Fruit fly (Drosophila melanogaster): ENCODE data around the gene Aladin.

Gene Aladin

DNA sequence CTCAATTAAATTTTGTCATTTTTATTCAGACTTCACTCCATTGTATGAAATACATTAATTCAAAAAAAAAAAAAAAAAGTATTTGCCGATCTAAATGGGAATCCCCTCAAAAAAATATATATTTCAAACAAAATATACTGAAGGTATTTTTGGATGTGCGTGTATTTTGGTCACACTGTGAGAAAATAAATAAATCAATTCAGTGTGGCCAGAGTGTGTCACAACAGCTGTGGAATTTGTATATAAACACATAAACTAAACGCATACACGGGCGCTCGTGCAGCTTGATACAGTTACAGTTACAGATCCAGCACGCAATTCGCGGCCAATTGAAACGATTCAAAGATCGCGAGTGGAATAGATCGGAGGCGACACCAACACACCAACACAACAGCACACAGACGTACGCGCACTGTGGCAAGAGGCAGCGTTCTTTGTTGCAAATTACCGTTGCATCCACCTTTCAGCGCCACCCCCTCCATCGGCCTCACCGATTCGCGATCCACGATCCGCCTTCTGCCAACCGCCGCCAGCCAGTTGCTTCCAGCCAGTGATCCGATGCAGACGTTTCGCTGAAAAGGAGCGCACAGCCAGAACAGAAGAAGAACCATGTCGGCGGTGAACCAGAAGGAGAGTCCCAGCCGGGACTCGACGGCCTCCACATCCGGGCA lies 22.9 kb upstream of the Aladin start, which contains the start of gene CG17754 (continued):
- TF ChIP-seq CG10669 (GFP tag; optimal IDR thresholded peaks at IDR 0.05), result no peak
- no peak for TF ChIP-seq CG7368 (GFP tag; optimal IDR thresholded peaks at IDR 0.05)
- TF ChIP-seq CG31627 (GFP tag; optimal IDR thresholded peaks at IDR 0.05), result no peak
- no peak for TF ChIP-seq CG8319 (GFP tag; optimal IDR thresholded peaks at IDR 0.05)
- TF ChIP-seq Sox14 (GFP tag; optimal IDR thresholded peaks at IDR 0.05), result peak; percentile 54
- no peak for TF ChIP-seq Sox15 (GFP tag; optimal IDR thresholded peaks at IDR 0.05)
- no peak for TF ChIP-seq dac (GFP tag; optimal IDR thresholded peaks at IDR 0.05)
- peak; percentile 43 for TF ChIP-seq CG6854 (GFP tag; optimal IDR thresholded peaks at IDR 0.05)
- TF ChIP-seq fkh (GFP tag; optimal IDR thresholded peaks at IDR 0.05), result peak; percentile 78
- TF ChIP-seq CG3032 (tag; optimal IDR thresholded peaks at IDR 0.05), result no peak
- no peak for TF ChIP-seq CG6792 (GFP tag; optimal IDR thresholded peaks at IDR 0.05)
- peak; percentile 20 for TF ChIP-seq topi (GFP tag; optimal IDR thresholded peaks at IDR 0.05)
- no peak for TF ChIP-seq Hr38 (GFP tag; optimal IDR thresholded peaks at IDR 0.05)
- no peak for TF ChIP-seq CG32006 (GFP tag; optimal IDR thresholded peaks at IDR 0.05)
- TF ChIP-seq svp (GFP tag), result peak; percentile 49
- no peak for TF ChIP-seq salr (GFP tag; optimal IDR thresholded peaks at IDR 0.05)
- TF ChIP-seq CG1621 (tag; optimal IDR thresholded peaks at IDR 0.05), result no peak
- no peak for TF ChIP-seq Blimp-1 (GFP tag; optimal IDR thresholded peaks at IDR 0.05)
- TF ChIP-seq CG15336 (GFP tag; IDR thresholded peaks at IDR 0.05), result peak; percentile 37; the same call in 1 of the 2 replicates

DNA sequence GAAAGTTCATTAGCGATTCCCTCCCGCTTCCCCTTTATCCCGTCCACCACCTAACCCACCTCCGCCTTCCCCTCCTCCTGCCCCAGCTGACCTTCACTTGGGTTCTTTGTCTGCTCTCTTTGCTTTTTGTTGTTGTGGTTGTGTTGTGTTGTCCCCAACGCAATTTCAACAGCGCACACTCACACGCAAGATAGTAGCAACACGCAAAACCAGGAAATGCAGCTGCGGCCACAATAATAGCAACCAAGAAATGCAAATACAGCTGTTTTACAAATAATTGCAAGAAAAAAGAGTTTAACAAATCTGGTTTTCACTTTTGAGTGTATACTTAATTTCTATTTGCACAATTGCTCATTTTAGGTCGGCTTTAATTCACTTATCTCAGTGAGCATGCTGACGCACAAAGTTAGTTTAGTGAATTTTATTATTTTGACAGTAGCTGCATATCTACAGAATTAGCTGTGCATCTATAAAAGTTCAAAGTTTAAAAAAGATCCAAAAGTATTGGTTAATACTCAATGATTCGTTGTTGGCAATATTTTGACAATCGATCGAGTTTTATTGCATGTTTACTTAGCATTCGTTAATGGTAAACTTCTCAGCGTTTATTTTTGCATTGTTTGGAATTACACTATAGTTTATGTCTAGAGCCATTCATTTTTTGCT lies 21.9 kb upstream of the Aladin start:
- TF ChIP-seq CG15336 (GFP tag; IDR thresholded peaks at IDR 0.05), result peak; percentile 52
- peak; percentile 22 for TF ChIP-seq CG16779 (tag; optimal IDR thresholded peaks at IDR 0.05)
- peak; percentile 67 for TF ChIP-seq CG31627 (GFP tag; optimal IDR thresholded peaks at IDR 0.05)
- peak; percentile 88 for TF ChIP-seq svp (GFP tag)
- TF ChIP-seq esn (GFP tag; optimal IDR thresholded peaks at IDR 0.05), result peak; percentile 78
- peak; percentile 60 for TF ChIP-seq CG3032 (tag; optimal IDR thresholded peaks at IDR 0.05)
- peak; percentile 54 for TF ChIP-seq Hr4 (GFP tag; optimal IDR thresholded peaks at IDR 0.05)
- peak; percentile 52 for TF ChIP-seq CG4318 (GFP tag; optimal IDR thresholded peaks at IDR 0.05)
- peak; percentile 45 for TF ChIP-seq acj6 (GFP tag; optimal IDR thresholded peaks at IDR 0.05)
- TF ChIP-seq CG3919 (GFP tag; optimal IDR thresholded peaks at IDR 0.05), result peak; percentile 63
- peak; percentile 74 for TF ChIP-seq Hr39 (GFP tag; optimal IDR thresholded peaks at IDR 0.05)
- TF ChIP-seq achi (GFP tag; optimal IDR thresholded peaks at IDR 0.05), result peak; percentile 51
- TF ChIP-seq ss (GFP tag; optimal IDR thresholded peaks at IDR 0.05), result peak in 1 of 2 experiments; percentile 29
- no peak for TF ChIP-seq CG6854 (GFP tag; optimal IDR thresholded peaks at IDR 0.05)
- peak; percentile 52 for TF ChIP-seq Sox15 (GFP tag; optimal IDR thresholded peaks at IDR 0.05)
- peak; percentile 67 for TF ChIP-seq eg (GFP tag; IDR thresholded peaks at IDR 0.05)
- peak; percentile 88 for TF ChIP-seq Eip78C (GFP tag)
- TF ChIP-seq CG11902 (GFP tag; optimal IDR thresholded peaks at IDR 0.05), result peak; percentile 59
- TF ChIP-seq spab (GFP tag; optimal IDR thresholded peaks at IDR 0.05), result peak; percentile 31
- peak; percentile 52 for TF ChIP-seq CG34406 (GFP tag; optimal IDR thresholded peaks at IDR 0.05)
- peak; percentile 74 for TF ChIP-seq CG32006 (GFP tag; optimal IDR thresholded peaks at IDR 0.05)
- peak; percentile 63 for TF ChIP-seq OdsH (GFP tag; optimal IDR thresholded peaks at IDR 0.05)
- peak; percentile 19 for TF ChIP-seq fd85E (GFP tag; optimal IDR thresholded peaks at IDR 0.05)
- peak; percentile 57 for TF ChIP-seq vri (GFP tag; optimal IDR thresholded peaks at IDR 0.05)
- no peak for TF ChIP-seq CG9139 (GFP tag; optimal IDR thresholded peaks at IDR 0.05)
- peak; percentile 33 for TF ChIP-seq fkh (GFP tag; optimal IDR thresholded peaks at IDR 0.05)
- no peak for TF ChIP-seq Lpt (GFP tag; optimal IDR thresholded peaks at IDR 0.05)
- TF ChIP-seq Eip75B (GFP tag; optimal IDR thresholded peaks at IDR 0.05), result peak; percentile 45
- TF ChIP-seq CG10669 (GFP tag; optimal IDR thresholded peaks at IDR 0.05), result peak; percentile 68
- peak; percentile 24 for TF ChIP-seq CG11762 (GFP tag; optimal IDR thresholded peaks at IDR 0.05; ENCODE audit: insufficient read depth)
- peak; percentile 78 for TF ChIP-seq CG6163 (GFP tag; IDR thresholded peaks at IDR 0.05)
- peak; percentile 72 for TF ChIP-seq Sox102F (GFP tag; optimal IDR thresholded peaks at IDR 0.05)
- TF ChIP-seq CG6808 (GFP tag; optimal IDR thresholded peaks at IDR 0.05), result peak; percentile 54
- no peak for TF ChIP-seq Hr38 (GFP tag; optimal IDR thresholded peaks at IDR 0.05)
- TF ChIP-seq Ets21C (GFP tag; optimal IDR thresholded peaks at IDR 0.05), result peak; percentile 39
- peak; percentile 20 for TF ChIP-seq CG8319 (GFP tag; optimal IDR thresholded peaks at IDR 0.05)
- peak; percentile 44 for TF ChIP-seq CG6792 (GFP tag; optimal IDR thresholded peaks at IDR 0.05)
- peak; percentile 10 for TF ChIP-seq Blimp-1 (GFP tag; optimal IDR thresholded peaks at IDR 0.05)
- TF ChIP-seq CG6276 (GFP tag; optimal IDR thresholded peaks at IDR 0.05), result peak; percentile 50
- TF ChIP-seq Met (GFP tag; optimal IDR thresholded peaks at IDR 0.05), result peak; percentile 78

Measured in whole organism, prepupa.